Fruit fly (Drosophila melanogaster): ENCODE measurements around the gene Ssl1.

Gene Ssl1

DNA sequence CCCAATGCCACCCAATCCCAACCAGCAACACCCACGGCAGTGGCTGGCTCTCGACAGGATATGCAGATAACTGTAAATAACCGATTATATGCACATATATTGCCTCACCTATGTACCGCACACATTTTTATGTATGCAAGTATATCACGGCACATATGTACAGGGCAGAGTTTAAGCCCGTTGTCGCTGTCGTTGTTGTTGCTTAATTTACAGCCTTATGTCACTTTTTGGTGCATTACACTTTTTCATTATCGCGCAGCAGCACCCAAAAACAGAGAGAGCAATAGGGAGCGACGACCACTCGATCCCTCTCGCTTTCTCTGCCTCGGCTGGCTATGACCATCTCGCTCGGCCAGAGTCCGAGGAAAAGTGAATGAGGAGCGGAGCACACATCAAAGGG, 39.6 kb upstream of the Ssl1 start:
- no peak for TF ChIP-seq CG6854 (GFP tag; optimal IDR thresholded peaks at IDR 0.05)
- TF ChIP-seq CG4318 (GFP tag; optimal IDR thresholded peaks at IDR 0.05): no peak
- no peak for TF ChIP-seq CG10631 (GFP tag; optimal IDR thresholded peaks at IDR 0.05)
- peak; percentile 87 for TF ChIP-seq vri (GFP tag; optimal IDR thresholded peaks at IDR 0.05)
- TF ChIP-seq Hr38 (GFP tag; optimal IDR thresholded peaks at IDR 0.05): no peak
- TF ChIP-seq svp (GFP tag): peak; percentile 87

DNA sequence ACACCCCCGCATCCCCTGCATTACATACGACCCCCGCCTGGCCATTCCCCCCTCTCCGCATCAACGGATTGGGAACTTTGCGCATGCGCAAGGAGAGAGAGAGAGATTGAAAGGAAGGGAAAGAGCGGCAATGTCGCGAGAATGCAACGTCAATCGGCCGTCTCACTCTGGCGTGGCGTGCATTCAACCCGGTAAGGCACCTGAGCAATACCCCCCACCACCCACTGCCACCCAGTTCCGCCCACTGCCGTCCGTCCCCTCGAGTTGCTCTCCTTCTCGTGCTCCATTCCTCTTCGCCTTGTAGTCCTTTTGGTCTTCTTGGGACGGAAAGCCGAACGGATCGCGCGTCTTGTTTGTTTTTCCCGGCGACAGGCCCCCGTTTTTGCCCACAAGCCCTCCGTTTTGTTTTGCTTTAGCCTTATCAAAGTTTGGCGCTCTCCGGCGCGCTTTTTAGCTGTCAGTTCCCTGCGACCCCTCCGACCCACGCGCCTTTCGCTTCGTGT, 39.1 kb upstream of the Ssl1 start:
- TF ChIP-seq pdm3 (GFP tag; optimal IDR thresholded peaks at IDR 0.05) (no peak), Eip93F (GFP tag; optimal IDR thresholded peaks at IDR 0.05) (no peak), Hr38 (GFP tag; optimal IDR thresholded peaks at IDR 0.05) (no peak), acj6 (GFP tag; optimal IDR thresholded peaks at IDR 0.05) (no peak), CG6276 (GFP tag; optimal IDR thresholded peaks at IDR 0.05) (peak; percentile 26), net (GFP tag; optimal IDR thresholded peaks at IDR 0.05) (peak; percentile 16), fd85E (GFP tag; optimal IDR thresholded peaks at IDR 0.05) (no peak), CG31627 (GFP tag; optimal IDR thresholded peaks at IDR 0.05) (no peak), CG34406 (GFP tag; optimal IDR thresholded peaks at IDR 0.05) (peak; percentile 33), Hr39 (GFP tag; optimal IDR thresholded peaks at IDR 0.05) (no peak), CG1621 (tag; optimal IDR thresholded peaks at IDR 0.05) (peak; percentile 73), achi (GFP tag; optimal IDR thresholded peaks at IDR 0.05) (peak; percentile 12), CG8319 (GFP tag; optimal IDR thresholded peaks at IDR 0.05) (no peak), CG8632 (GFP tag; optimal IDR thresholded peaks at IDR 0.05) (peak; percentile 1), CG15336 (GFP tag; IDR thresholded peaks at IDR 0.05) (0 out of 2 replicates have a peak, but pooled peaks have one; percentile 17), CG32006 (GFP tag; optimal IDR thresholded peaks at IDR 0.05) (peak; percentile 33), topi (GFP tag; optimal IDR thresholded peaks at IDR 0.05) (peak; percentile 27), CG3919 (GFP tag; optimal IDR thresholded peaks at IDR 0.05) (peak; percentile 21), CG6163 (GFP tag; IDR thresholded peaks at IDR 0.05) (peak; percentile 73; the same call in 2 of the 3 replicates), CG6792 (GFP tag; optimal IDR thresholded peaks at IDR 0.05) (no peak), spab (GFP tag; optimal IDR thresholded peaks at IDR 0.05) (peak; percentile 69), Blimp-1 (GFP tag; optimal IDR thresholded peaks at IDR 0.05) (peak; percentile 72), CG16779 (tag; optimal IDR thresholded peaks at IDR 0.05) (peak; percentile 11), CG8119 (GFP tag; IDR thresholded peaks at IDR 0.05) (peak; percentile 44; the same call in 2 of the 3 replicates), dac (GFP tag; optimal IDR thresholded peaks at IDR 0.05) (peak; percentile 13), Sox102F (GFP tag; optimal IDR thresholded peaks at IDR 0.05) (no peak), ss (GFP tag; optimal IDR thresholded peaks at IDR 0.05) (peak; percentile 79 to 80), CG9139 (GFP tag; optimal IDR thresholded peaks at IDR 0.05) (peak; percentile 74), cyc (GFP tag; optimal IDR thresholded peaks at IDR 0.05) (no peak), OdsH (GFP tag; optimal IDR thresholded peaks at IDR 0.05) (no peak), Lpt (GFP tag; optimal IDR thresholded peaks at IDR 0.05) (peak; percentile 63), eg (GFP tag; IDR thresholded peaks at IDR 0.05) (peak; percentile 57), esn (GFP tag; optimal IDR thresholded peaks at IDR 0.05) (no peak), CG11294 (GFP tag; IDR thresholded peaks at IDR 0.05) (no peak), CG11902 (GFP tag; optimal IDR thresholded peaks at IDR 0.05) (no peak), CG10631 (GFP tag; optimal IDR thresholded peaks at IDR 0.05) (no peak), Smox (GFP tag; optimal IDR thresholded peaks at IDR 0.05) (no peak), CG11762 (GFP tag; optimal IDR thresholded peaks at IDR 0.05; ENCODE audit: insufficient read depth) (peak; percentile 19), CG3032 (tag; optimal IDR thresholded peaks at IDR 0.05) (peak; percentile 52), vri (GFP tag; optimal IDR thresholded peaks at IDR 0.05) (peak; percentile 72), CG4318 (GFP tag; optimal IDR thresholded peaks at IDR 0.05) (no peak), salr (GFP tag; optimal IDR thresholded peaks at IDR 0.05) (peak; percentile 8 to 51), fd59A (GFP tag; optimal IDR thresholded peaks at IDR 0.05) (peak; percentile 46), Hr4 (GFP tag; optimal IDR thresholded peaks at IDR 0.05) (no peak), Sox14 (GFP tag; optimal IDR thresholded peaks at IDR 0.05) (peak; percentile 26), Sox15 (GFP tag; optimal IDR thresholded peaks at IDR 0.05) (no peak), lz (GFP tag; optimal IDR thresholded peaks at IDR 0.05) (no peak), Eip78C (GFP tag) (peak; percentile 68)

All from whole organism, prepupa.